Fruit fly (Drosophila melanogaster) whole organism, wandering third instar larva: ENCODE measurements around the gene TTLL3B.

Experiments used
- Abd-B ChIP-seq: fragments of >200 bp; optimal IDR thresholded peaks from 2 replicates; lab custom pipeline; 2017; ENCODE audit warnings: missing biosample characterization, missing genetic modification characterization
- CG32264 ChIP-seq: fragments of 200-800 bp; sonication (Bioruptor generic); optimal IDR thresholded peaks from 2 replicates; lab custom pipeline; 2016; ENCODE audit warnings: missing biosample characterization, missing genetic modification characterization
- CG9705 ChIP-seq: fragments of 200-800 bp; sonication (Bioruptor generic); optimal IDR thresholded peaks from 2 replicates; lab custom pipeline; 2018; ENCODE audit warnings: missing biosample characterization, mild to moderate bottlenecking, missing genetic modification characterization
- CrebA ChIP-seq: fragments of 200-800 bp; sonication (Bioruptor generic); optimal IDR thresholded peaks from 2 replicates; lab custom pipeline; 2016; ENCODE audit warnings: missing biosample characterization, mild to moderate bottlenecking, missing genetic modification characterization, borderline replicate concordance
- Dfd ChIP-seq: fragments of >200 bp; optimal IDR thresholded peaks from 2 replicates; lab custom pipeline; 2017; ENCODE audit warnings: missing biosample characterization, missing genetic modification characterization
- Dif ChIP-seq: fragments of 200-275, 200-300 bp; sonication (Bioruptor generic); optimal IDR thresholded peaks from 2 replicates; lab custom pipeline; 2018; ENCODE audit warnings: missing biosample characterization, missing genetic modification characterization; ENCODE audit not compliant: partially characterized antibody
- GATAd ChIP-seq: sonication (Bioruptor generic); optimal IDR thresholded peaks from 2 replicates; lab custom pipeline; 2016; ENCODE audit warnings: missing biosample characterization, missing genetic modification characterization
- HLH106 ChIP-seq: fragments of 200-800 bp; optimal IDR thresholded peaks from 3 replicates; lab custom pipeline; 2019; ENCODE audit warnings: missing biosample characterization, mild to moderate bottlenecking, missing genetic modification characterization, moderate library complexity
- Hnf4 ChIP-seq: fragments of 200-800 bp; sonication (Bioruptor generic); optimal IDR thresholded peaks from 2 replicates; lab custom pipeline; 2016; ENCODE audit warnings: missing biosample characterization, mild to moderate bottlenecking, missing genetic modification characterization
- Hr83 ChIP-seq: fragments of 200-300 bp; sonication (Bioruptor generic); optimal IDR thresholded peaks from 2 replicates; lab custom pipeline; 2016; ENCODE audit warnings: missing biosample characterization, mild to moderate bottlenecking, missing genetic modification characterization, moderate library complexity; ENCODE audit not compliant: poor library complexity, severe bottlenecking
- Jra ChIP-seq: sonication (Bioruptor generic); optimal IDR thresholded peaks from 2 replicates; lab custom pipeline; 2016; ENCODE audit warnings: missing biosample characterization, missing genetic modification characterization
- Mio ChIP-seq: sonication (Bioruptor generic); optimal IDR thresholded peaks from 2 replicates; lab custom pipeline; 2016; ENCODE audit warnings: missing biosample characterization, missing genetic modification characterization
- Myc ChIP-seq: fragments of >200 bp; optimal IDR thresholded peaks from 2 replicates; lab custom pipeline; 2017
- N ChIP-seq: fragments of >200 bp; optimal IDR thresholded peaks from 2 replicates; lab custom pipeline; 2018; ENCODE audit warnings: missing biosample characterization, missing external identifiers, missing genetic modification characterization
- OdsH ChIP-seq: fragments of 200-800 bp; sonication (Bioruptor generic); optimal IDR thresholded peaks from 2 replicates; lab custom pipeline; 2016; ENCODE audit warnings: missing biosample characterization, mild to moderate bottlenecking, missing genetic modification characterization
- Rel ChIP-seq, 2 experiments: fragments of 200-800 bp; sonication (Bioruptor generic) in 1 of 2; optimal IDR thresholded peaks; 2 replicates in 1 of 2; 3 replicates in 1 of 2; lab custom pipeline; 2016 to 2019; ENCODE audit warnings: mild to moderate bottlenecking in 2 of 2, missing biosample characterization in 2 of 2, missing genetic modification characterization in 2 of 2, moderate library complexity in 1 of 2
- Sp1 ChIP-seq: fragments of 200-800 bp; sonication (Bioruptor generic); optimal IDR thresholded peaks from 3 replicates; lab custom pipeline; 2019; ENCODE audit warnings: missing biosample characterization, mild to moderate bottlenecking, missing genetic modification characterization, moderate library complexity
- Vsx2 ChIP-seq: fragments of 200-300, 225-300 bp; sonication (Bioruptor generic); optimal IDR thresholded peaks from 2 replicates; lab custom pipeline; 2018; ENCODE audit warnings: missing biosample characterization, missing genetic modification characterization; ENCODE audit not compliant: partially characterized antibody
- br ChIP-seq: fragments of 200-800 bp; sonication (Bioruptor generic); optimal IDR thresholded peaks from 2 replicates; lab custom pipeline; 2016; ENCODE audit warnings: missing biosample characterization, missing genetic modification characterization
- brk ChIP-seq: fragments of 200-800 bp; sonication (Bioruptor generic); optimal IDR thresholded peaks from 2 replicates; lab custom pipeline; 2016; ENCODE audit warnings: missing biosample characterization, mild to moderate bottlenecking, missing genetic modification characterization
- dl ChIP-seq, 2 experiments: fragments of 175-275, 200-275 bp in 1 of 2; fragments of 200-275 bp in 1 of 2; sonication (Bioruptor generic); optimal IDR thresholded peaks; lab custom pipeline; 2018; ENCODE audit warnings: mild to moderate bottlenecking in 2 of 2, missing biosample characterization in 2 of 2, missing genetic modification characterization in 2 of 2, moderate library complexity in 2 of 2; ENCODE audit not compliant: partially characterized antibody in 2 of 2, insufficient read depth in 1 of 2
- dmrt93B ChIP-seq: fragments of 200-800 bp; sonication (Bioruptor generic); optimal IDR thresholded peaks from 2 replicates; lab custom pipeline; 2018; ENCODE audit warnings: missing biosample characterization, mild to moderate bottlenecking, missing genetic modification characterization
- dsf ChIP-seq: sonication (Bioruptor generic); optimal IDR thresholded peaks from 2 replicates; lab custom pipeline; 2016; ENCODE audit warnings: missing biosample characterization, missing genetic modification characterization, borderline replicate concordance
- ey ChIP-seq: fragments of 200-800 bp; sonication (Bioruptor generic); optimal IDR thresholded peaks from 2 replicates; lab custom pipeline; 2016; ENCODE audit warnings: missing biosample characterization, missing genetic modification characterization
- foxo ChIP-seq, 2 experiments: fragments of 200-800 bp; sonication (Bioruptor generic); optimal IDR thresholded peaks; 2 replicates in 1 of 2; 3 replicates in 1 of 2; lab custom pipeline; 2016 to 2017; ENCODE audit warnings: missing biosample characterization in 2 of 2, missing genetic modification characterization in 2 of 2
- fru ChIP-seq: fragments of 200-800 bp; sonication (Bioruptor generic); optimal IDR thresholded peaks from 3 replicates; lab custom pipeline; 2016; ENCODE audit warnings: missing biosample characterization, mild to moderate bottlenecking, missing genetic modification characterization
- h ChIP-seq: fragments of 200-800 bp; sonication (Bioruptor generic); optimal IDR thresholded peaks from 3 replicates; lab custom pipeline; 2016; ENCODE audit warnings: missing biosample characterization, mild to moderate bottlenecking, missing genetic modification characterization
- jim ChIP-seq: fragments of 175-275, 200-325 bp; sonication (Bioruptor generic); optimal IDR thresholded peaks from 2 replicates; lab custom pipeline; 2016; ENCODE audit warnings: missing biosample characterization, mild to moderate bottlenecking, missing genetic modification characterization
- lola ChIP-seq: fragments of >200 bp; optimal IDR thresholded peaks from 2 replicates; lab custom pipeline; 2017; ENCODE audit warnings: missing biosample characterization, missing genetic modification characterization
- rgr ChIP-seq: fragments of 200-800 bp; sonication (Bioruptor generic); optimal IDR thresholded peaks from 3 replicates; lab custom pipeline; 2016; ENCODE audit warnings: missing biosample characterization, mild to moderate bottlenecking, missing genetic modification characterization
- sage ChIP-seq: fragments of 200-800 bp; sonication (Bioruptor generic); optimal IDR thresholded peaks from 2 replicates; lab custom pipeline; 2016; ENCODE audit warnings: missing biosample characterization, mild to moderate bottlenecking, missing genetic modification characterization
- sv ChIP-seq: fragments of 200-800 bp; sonication (Bioruptor generic); optimal IDR thresholded peaks from 3 replicates; lab custom pipeline; 2016; ENCODE audit warnings: missing biosample characterization, missing genetic modification characterization
- tai ChIP-seq: sonication (Bioruptor generic); optimal IDR thresholded peaks from 2 replicates; lab custom pipeline; 2016; ENCODE audit warnings: missing biosample characterization, missing genetic modification characterization
- usp ChIP-seq: fragments of >200 bp; optimal IDR thresholded peaks from 2 replicates; lab custom pipeline; 2017; ENCODE audit warnings: missing biosample characterization, missing genetic modification characterization
- woc ChIP-seq: sonication (Bioruptor generic); optimal IDR thresholded peaks from 2 replicates; lab custom pipeline; 2016; ENCODE audit warnings: missing biosample characterization, mild to moderate bottlenecking, missing genetic modification characterization

The TTLL3B gene

DNA sequence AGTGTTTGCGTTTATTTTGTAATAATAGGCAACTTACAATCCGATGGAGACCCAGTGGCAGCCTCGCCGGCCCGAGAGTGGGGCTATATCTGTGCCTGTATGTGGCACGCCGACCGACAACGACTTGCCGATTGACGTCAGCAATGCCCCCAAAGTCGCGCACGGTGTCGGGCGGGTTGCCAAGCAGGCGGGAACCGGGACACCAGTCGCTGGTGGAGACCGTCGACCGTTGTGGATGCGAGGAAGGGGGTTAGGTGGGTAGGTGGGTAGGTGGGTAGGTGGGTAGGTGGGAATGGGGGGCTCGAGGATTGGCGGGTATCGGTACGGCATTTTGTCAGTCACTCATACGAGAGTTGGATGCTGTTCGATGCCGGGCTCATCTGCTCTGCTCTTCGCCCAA lies 18.4 kb downstream of the TTLL3B start:
- TF ChIP-seq sv (GFP tag; lab: Kevin White, UChicago) (no peak), Dfd (no peak), OdsH (GFP tag; lab: Kevin White, UChicago) (no peak), ey (GFP tag; lab: Kevin White, UChicago) (no peak), Dif (GFP tag; lab: Kevin White, UChicago) (no peak), Abd-B (GFP tag; lab: Kevin White, UChicago) (no peak), h (GFP tag; lab: Kevin White, UChicago) (no peak), tai (no peak), N (GFP tag; lab: Kevin White, UChicago) (no peak), Vsx2 (no peak), dsf (GFP tag; lab: Kevin White, UChicago) (no peak), dmrt93B (GFP tag; lab: Kevin White, UChicago) (no peak), CrebA (GFP tag; lab: Kevin White, UChicago) (no peak), jim (GFP tag; lab: Kevin White, UChicago) (no peak)

- TF ChIP-seq Jra (GFP tag; lab: Kevin White, UChicago) = no peak
- no peak for TF ChIP-seq woc
- TF ChIP-seq Vsx2 = no peak
- no peak for TF ChIP-seq Rel (GFP tag; optimal IDR thresholded peaks at IDR 0.05; lab: Kevin White, UChicago)
- no peak for TF ChIP-seq Rel (tag; optimal IDR thresholded peaks at IDR 0.05; lab: Kevin White, UChicago)
- no peak for TF ChIP-seq CG32264 (GFP tag; lab: Kevin White, UChicago)
- TF ChIP-seq Abd-B (GFP tag; lab: Kevin White, UChicago) = no peak
- TF ChIP-seq jim (GFP tag; lab: Kevin White, UChicago) = no peak
- no peak for TF ChIP-seq sage (GFP tag; lab: Kevin White, UChicago)
- TF ChIP-seq tai = no peak
- TF ChIP-seq rgr (GFP tag; lab: Kevin White, UChicago) = no peak
- TF ChIP-seq br (GFP tag; lab: Kevin White, UChicago) = no peak
- TF ChIP-seq usp (GFP tag; lab: Kevin White, UChicago) = no peak
- TF ChIP-seq sv (GFP tag; lab: Kevin White, UChicago) = no peak
- no peak for TF ChIP-seq Sp1 (GFP tag; lab: Kevin White, UChicago)
- no peak for TF ChIP-seq GATAd (GFP tag; lab: Kevin White, UChicago)
- TF ChIP-seq lola (GFP tag; lab: Kevin White, UChicago) = no peak
- no peak for TF ChIP-seq h (GFP tag; lab: Kevin White, UChicago)
- no peak for TF ChIP-seq CG9705 (GFP tag; lab: Kevin White, UChicago)
- no peak for TF ChIP-seq Hnf4 (GFP tag; lab: Kevin White, UChicago)
Observed at dm6 chr2L:6759528-6759927, 26.9 kb downstream of the TTLL3B start, which contains the start of gene CG11322. Gene CG11322 (minus strand): TSS chr2L:6759628.

DNA sequence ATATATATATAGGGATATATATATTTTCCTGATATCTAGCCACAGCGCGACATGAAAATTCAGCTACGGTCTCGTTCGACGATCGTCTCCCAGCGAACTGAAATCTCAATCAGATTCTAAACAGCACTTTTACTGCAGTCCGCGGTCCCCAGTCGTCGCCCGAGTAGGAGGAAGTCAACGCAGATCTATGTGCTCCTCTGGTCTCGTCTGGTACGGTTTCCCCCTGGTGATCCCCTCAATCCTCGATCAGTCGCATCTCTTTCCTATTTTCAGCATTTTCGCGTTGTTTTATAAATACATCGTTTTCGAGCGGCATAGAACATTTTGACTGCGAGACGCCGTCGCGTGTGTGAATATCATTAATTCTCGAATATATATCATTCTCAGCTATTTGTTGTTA lies 40.0 kb downstream of the TTLL3B start, which contains the start of gene LUBEL:
LUBEL (minus strand) TSS at position 101 of the 400 bp plus-strand sequence.
- TF ChIP-seq jim (GFP tag; lab: Kevin White, UChicago) = no peak
- no peak for TF ChIP-seq brk
- no peak for TF ChIP-seq Rel (GFP tag; optimal IDR thresholded peaks at IDR 0.05; lab: Kevin White, UChicago)
- no peak for TF ChIP-seq Rel (tag; optimal IDR thresholded peaks at IDR 0.05; lab: Kevin White, UChicago)
- no peak for TF ChIP-seq dsf (GFP tag; lab: Kevin White, UChicago)
- no peak for TF ChIP-seq Hnf4 (GFP tag; lab: Kevin White, UChicago)
- TF ChIP-seq foxo (GFP tag; optimal IDR thresholded peaks at IDR 0.05; lab: Kevin White, UChicago) = no peak
- no peak for TF ChIP-seq sage (GFP tag; lab: Kevin White, UChicago)
- no peak for TF ChIP-seq Dfd
- TF ChIP-seq OdsH (GFP tag; lab: Kevin White, UChicago) = no peak
- no peak for TF ChIP-seq Jra (GFP tag; lab: Kevin White, UChicago)
- TF ChIP-seq rgr (GFP tag; lab: Kevin White, UChicago) = no peak

dm6 chr2L:6773645-6774044 lies 41.0 kb downstream of the TTLL3B start, which contains the start of gene CG17378:
Gene CG17378 (plus strand): TSS chr2L:6774041.
- TF ChIP-seq rgr (GFP tag; lab: Kevin White, UChicago) (no peak), fru (GFP tag; lab: Kevin White, UChicago) (peak; percentile 39)

- TF ChIP-seq fru (GFP tag; lab: Kevin White, UChicago) (no peak), Hr83 (GFP tag; lab: Kevin White, UChicago) (no peak), tai (no peak), HLH106 (no peak), N (GFP tag; lab: Kevin White, UChicago) (no peak), OdsH (GFP tag; lab: Kevin White, UChicago) (no peak), Myc (lab: Kevin White, UChicago) (no peak), Mio (GFP tag; lab: Kevin White, UChicago) (no peak), rgr (GFP tag; lab: Kevin White, UChicago) (no peak), lola (GFP tag; lab: Kevin White, UChicago) (no peak), CG9705 (GFP tag; lab: Kevin White, UChicago) (no peak), Dfd (no peak), Sp1 (GFP tag; lab: Kevin White, UChicago) (no peak), jim (GFP tag; lab: Kevin White, UChicago) (no peak), br (GFP tag; lab: Kevin White, UChicago) (no peak), h (GFP tag; lab: Kevin White, UChicago) (no peak), sage (GFP tag; lab: Kevin White, UChicago) (no peak), dl (GFP tag; optimal IDR thresholded peaks at IDR 0.05; lab: Kevin White, UChicago; ENCODE audit: insufficient read depth in 1 of 2, partially characterized antibody in 2 of 2) (no peak), woc (no peak), GATAd (GFP tag; lab: Kevin White, UChicago) (no peak)
Observed at dm6 chr2L:6774853-6775252, 42.2 kb downstream of the TTLL3B start.
